Worm (Caenorhabditis elegans) whole organism, early embryonic: ENCODE results near the gene nhr-8.

Experiments used
- F13C5.2 ChIP-seq: sonication (generic microtip); optimal IDR thresholded peaks from 2 replicates; lab custom pipeline; 2017; ENCODE audit warnings: mild to moderate bottlenecking, missing genetic modification characterization, inconsistent platforms, missing compliant biosample characterization
- ama-1 ChIP-seq: fragments of 150-350 bp; optimal IDR thresholded peaks from 2 replicates; lab custom pipeline; 2014
- hmbx-1 ChIP-seq: sonication (generic microtip); optimal IDR thresholded peaks from 2 replicates; lab custom pipeline; 2016; ENCODE audit warnings: mild to moderate bottlenecking, missing genetic modification characterization, missing compliant biosample characterization
- sea-1 ChIP-seq: fragments of 200-800 bp; sonication (Bioruptor generic); conservative IDR thresholded peaks from 2 replicates; pipeline ENCODE4 v1.3.6; 2022; ENCODE audit warnings: missing genetic modification characterization, missing compliant biosample characterization

DNA sequence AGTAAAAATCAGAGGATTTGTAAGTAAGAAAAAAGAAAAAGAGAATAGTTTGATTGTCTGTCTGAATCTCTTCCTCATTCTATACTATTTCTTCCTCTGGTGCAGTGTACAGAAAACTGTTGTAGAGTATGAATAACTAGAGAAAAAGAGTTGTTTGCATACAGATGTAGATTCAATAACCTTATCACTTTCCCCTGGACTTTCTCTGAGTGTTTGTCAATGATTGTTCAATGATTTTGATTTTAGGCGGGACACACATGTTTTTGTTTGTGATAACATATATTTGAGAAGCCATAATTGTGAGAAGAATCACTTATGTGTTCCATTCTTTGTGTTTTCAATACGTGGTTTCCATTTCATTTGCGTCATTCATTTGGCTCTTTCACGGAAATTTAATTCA lies 31.7 kb upstream of the nhr-8 start:
- TF ChIP-seq ama-1 (lab: Kevin White, UChicago) (no peak), F13C5.2 (tag; lab: Kevin White, UChicago) (no peak), hmbx-1 (tag; lab: Kevin White, UChicago) (no peak), sea-1 (GFP tag; lab: Robert Waterston, UW) (no peak)
